Fruit fly (Drosophila melanogaster) S2 (cell line): ENCODE data around the gene Scox.

Experiments
- CG8478 ChIP-seq: fragments of >200 bp; optimal IDR thresholded peaks from 2 replicates; lab custom pipeline; 2018
- CTCF ChIP-seq, 2 experiments: fragments of >200 bp; optimal IDR thresholded peaks; 2 replicates each; lab custom pipeline; 2018

Gene Scox

DNA sequence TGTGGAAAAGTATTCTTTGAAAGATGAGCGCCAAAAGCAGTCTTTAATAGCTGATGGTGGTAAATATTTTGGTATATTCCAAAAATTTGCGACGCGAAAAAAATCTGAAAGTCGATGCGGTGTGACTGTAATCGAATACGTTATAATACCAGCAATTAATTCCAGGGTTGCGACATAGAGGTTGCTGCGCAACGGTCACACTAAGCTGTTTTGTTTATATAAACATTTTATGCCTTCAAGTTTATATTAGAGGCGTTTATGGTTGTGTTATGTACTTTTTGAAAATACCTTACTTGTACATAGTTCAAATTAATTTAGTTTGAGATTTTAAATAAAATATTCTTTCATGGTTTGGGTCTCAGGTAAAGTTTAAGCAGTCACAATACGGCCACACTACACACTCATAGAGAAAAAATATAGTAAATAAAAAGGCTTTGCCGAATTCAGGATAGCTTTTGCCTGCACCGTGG is 2.6 kb upstream of the Scox start, which contains the start of gene CG14043:
Gene CG14043, plus strand, starts transcription at position 374 of the 470 bp plus-strand sequence.
- TF ChIP-seq CTCF (optimal IDR thresholded peaks at IDR 0.05; lab: Kevin White, UChicago) (peak in 1 of 2 experiments; percentile 16), CG8478 (lab: Kevin White, UChicago) (no peak)

DNA sequence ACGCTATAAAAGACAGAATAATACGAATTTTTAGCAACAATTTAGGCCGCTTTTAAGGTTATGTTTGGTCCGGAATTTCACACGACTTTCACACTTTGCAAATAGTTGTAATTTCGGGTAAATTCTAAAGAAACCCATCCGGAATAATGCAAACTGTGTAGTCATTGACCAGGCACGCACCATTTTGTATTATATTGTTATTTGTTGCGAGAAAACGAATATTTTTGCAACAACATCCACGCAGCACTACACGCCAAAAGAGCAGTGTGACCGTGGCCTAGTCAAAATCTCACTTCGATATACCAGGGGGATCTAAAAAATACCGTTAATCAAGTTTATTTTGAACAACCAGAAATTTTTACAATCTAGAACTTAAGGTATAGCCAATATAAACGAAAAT is 1.2 kb downstream of the Scox start, which contains the start of gene eIF3i:
Gene eIF3i, minus strand, starts transcription at position 265 of the 400 bp plus-strand sequence.
- no peak for TF ChIP-seq CG8478 (lab: Kevin White, UChicago)
- no peak for TF ChIP-seq CTCF (optimal IDR thresholded peaks at IDR 0.05; lab: Kevin White, UChicago)

DNA sequence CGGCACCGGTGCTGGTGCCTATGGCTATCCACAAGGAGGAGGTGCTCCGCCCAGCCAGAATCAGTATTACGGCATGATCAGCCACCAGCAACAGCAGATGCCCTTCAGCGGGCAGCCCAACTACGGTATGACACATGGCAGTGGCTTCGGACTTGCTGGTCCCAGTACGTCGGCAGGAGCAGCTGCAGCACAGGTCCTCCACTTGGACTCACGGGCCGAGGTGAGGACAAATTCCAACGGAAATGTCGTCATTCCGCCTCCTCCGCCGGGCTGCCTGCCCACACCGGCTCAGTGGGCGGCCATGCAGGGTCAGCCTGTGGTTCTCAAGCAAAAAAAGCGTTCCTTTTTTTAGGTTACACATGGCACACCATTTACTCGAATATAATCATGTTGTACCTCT is 2.8 kb downstream of the Scox start:
- TF ChIP-seq CG8478 (lab: Kevin White, UChicago) = no peak
- no peak for TF ChIP-seq CTCF (optimal IDR thresholded peaks at IDR 0.05; lab: Kevin White, UChicago)

DNA sequence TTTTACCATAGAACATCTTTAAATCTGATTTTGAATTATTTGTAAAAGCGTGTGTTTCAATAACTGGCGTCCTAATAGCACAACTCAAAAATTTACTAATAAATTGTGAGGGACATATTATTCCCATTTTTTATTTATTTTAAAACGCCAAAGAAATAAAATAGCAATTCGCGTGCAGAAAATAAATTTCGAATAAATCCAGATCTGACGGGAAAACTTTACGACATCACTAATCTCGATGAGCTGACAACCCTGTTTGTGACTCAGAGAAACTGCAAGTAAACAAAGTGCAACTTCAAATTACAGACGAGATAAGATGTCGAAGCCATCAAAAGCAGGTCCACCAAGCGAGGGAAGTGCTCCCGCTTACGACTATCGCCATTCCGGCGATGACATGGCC is 3.3 kb downstream of the Scox start, which contains the start of gene CG34125:
Gene CG34125, plus strand, starts transcription at position 254 of the 400 bp plus-strand sequence.
- TF ChIP-seq CG8478 (lab: Kevin White, UChicago) (no peak), CTCF (optimal IDR thresholded peaks at IDR 0.05; lab: Kevin White, UChicago) (no peak)

DNA sequence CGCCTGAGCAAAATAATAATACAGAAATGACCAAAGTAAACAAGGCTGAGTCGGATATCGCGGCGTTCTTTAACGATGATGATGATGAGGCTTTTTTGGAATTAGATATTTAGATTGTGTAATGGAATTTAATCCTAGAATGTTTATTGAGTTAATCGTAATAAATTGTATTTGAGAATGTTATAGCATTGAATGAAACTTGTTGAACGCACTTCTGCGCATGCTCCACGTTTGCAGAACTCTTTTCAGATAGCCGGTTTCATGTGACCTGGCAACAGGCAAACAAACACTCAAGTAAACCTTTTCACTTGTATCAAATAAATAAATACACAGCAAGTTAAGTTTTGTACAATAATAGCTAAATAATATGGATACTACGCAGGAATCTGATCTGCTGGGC is 10.6 kb downstream of the Scox start, which contains the start of gene CG34124:
Gene CG34124, plus strand, starts transcription at position 301 of the 400 bp plus-strand sequence.
- TF ChIP-seq CTCF (optimal IDR thresholded peaks at IDR 0.05; lab: Kevin White, UChicago) (no peak), CG8478 (lab: Kevin White, UChicago) (no peak)

DNA sequence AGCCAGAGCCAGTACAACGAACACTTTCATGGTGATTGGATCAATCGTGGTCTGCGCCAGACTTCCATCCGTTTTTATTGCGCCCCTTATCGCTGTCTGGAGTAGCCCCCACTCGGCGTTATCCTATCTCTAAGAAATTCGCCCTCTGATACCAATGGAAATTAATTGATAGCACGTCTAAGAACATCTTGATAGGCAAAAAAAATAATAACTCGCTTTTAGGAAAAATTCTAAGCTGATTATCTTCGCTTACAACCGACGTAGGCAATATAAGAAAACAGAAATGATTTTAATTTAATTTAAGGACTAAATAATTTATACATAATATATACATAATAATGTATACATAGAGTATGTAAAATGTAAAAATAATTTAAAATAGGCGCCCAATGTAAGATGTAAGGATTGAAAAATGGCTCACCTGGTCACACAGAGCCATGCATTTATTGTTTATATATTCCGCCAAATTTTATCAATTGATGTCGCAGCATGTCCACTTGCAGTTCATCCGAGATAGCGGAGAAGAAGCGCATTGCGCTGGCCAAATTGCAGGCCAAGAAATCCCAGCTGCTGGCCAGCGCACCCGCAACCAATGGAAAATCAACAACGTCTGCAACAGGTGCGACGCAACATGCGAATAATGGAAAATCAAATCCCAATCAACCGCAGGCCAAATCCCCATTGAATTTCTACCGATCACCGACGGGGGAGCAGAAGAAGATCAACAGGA is 13.5 kb downstream of the Scox start, which contains the start of the genes Jon25Bi and Marcal1:
Gene Jon25Bi, minus strand, starts transcription at position 51 of the 730 bp plus-strand sequence.
Gene Marcal1, plus strand, starts transcription at position 416 of the 730 bp plus-strand sequence.
- no peak for TF ChIP-seq CTCF (optimal IDR thresholded peaks at IDR 0.05; lab: Kevin White, UChicago)
- TF ChIP-seq CG8478 (lab: Kevin White, UChicago) = no peak

DNA sequence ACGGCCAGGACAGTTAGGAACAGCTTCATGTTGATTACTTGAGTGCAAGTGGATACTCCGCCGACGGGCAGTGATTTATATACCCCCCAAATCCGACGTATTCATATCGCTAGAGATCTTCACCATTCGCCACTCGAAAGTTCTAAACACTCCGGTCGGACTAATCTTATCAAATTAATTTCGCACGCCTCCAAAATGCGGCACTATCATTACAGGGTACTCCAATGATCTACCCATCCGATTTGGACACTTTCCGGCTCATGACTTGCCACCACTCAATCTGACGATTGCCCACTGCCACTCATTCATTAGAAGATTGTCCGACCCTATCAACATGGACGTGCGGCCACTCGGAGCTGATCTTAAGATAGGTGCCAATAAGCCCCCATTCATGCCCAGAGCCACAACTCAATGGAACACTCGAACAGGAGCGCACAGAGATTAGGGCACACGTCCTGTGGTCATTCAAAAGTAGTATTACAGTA is 15.6 kb downstream of the Scox start, which contains the start of gene Jon25Bii:
Gene Jon25Bii, minus strand, starts transcription at position 51 of the 485 bp plus-strand sequence.
- TF ChIP-seq CTCF (optimal IDR thresholded peaks at IDR 0.05; lab: Kevin White, UChicago) (no peak), CG8478 (lab: Kevin White, UChicago) (no peak)

DNA sequence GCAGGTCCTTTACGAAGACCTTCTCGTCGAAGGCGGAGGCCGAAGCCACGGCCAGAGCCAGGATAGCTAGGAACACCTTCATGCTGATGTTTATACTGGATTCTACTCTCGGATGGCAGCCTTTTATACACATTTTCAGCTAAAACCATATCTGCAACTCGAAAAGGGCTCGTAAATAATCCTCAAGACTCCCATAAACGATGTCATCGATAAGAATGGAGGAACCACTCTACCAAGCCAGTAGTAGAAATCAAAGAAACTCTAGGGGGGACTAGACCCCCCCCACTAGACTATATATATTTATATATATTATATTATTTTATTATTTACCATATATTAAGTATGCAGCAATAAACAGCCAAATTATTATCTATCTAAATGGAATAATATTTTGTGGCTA is 18.1 kb downstream of the Scox start, which contains the start of gene Jon25Biii:
Gene Jon25Biii, minus strand, starts transcription at position 101 of the 400 bp plus-strand sequence.
- no peak for TF ChIP-seq CG8478 (lab: Kevin White, UChicago)
- no peak for TF ChIP-seq CTCF (optimal IDR thresholded peaks at IDR 0.05; lab: Kevin White, UChicago)

DNA sequence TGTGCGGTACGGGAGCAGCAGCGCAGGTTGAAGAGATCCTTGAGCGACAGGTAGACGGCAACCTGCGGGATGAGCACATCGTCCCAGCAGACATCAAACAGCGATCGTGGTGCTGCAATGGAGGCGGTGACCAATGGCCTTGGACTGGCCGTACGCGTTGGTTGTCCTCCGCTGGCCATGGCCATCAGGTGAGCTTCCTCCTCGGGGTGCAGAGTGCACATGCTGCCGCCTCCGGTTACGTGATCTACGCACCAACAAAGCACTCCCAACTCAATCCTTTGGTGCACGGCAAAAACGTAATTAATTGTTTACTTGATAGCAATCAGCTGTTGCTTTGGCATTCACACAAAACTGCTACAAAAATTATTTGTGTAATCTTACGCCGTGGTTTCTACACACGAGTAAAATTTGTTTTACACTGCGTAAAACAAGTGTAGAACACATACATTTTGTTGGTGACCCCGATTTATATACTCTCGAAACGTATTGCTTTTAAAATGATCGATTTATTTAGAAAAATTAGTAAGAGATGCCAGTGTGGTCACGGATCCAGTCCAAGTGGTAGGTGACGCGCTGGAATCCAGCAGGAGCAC is 19.2 kb downstream of the Scox start, which contains the start of gene jet:
Gene jet, minus strand, starts transcription at position 332 of the 593 bp plus-strand sequence.
- TF ChIP-seq CTCF (optimal IDR thresholded peaks at IDR 0.05; lab: Kevin White, UChicago) (peak in 1 of 2 experiments; percentile 41), CG8478 (lab: Kevin White, UChicago) (no peak)

DNA sequence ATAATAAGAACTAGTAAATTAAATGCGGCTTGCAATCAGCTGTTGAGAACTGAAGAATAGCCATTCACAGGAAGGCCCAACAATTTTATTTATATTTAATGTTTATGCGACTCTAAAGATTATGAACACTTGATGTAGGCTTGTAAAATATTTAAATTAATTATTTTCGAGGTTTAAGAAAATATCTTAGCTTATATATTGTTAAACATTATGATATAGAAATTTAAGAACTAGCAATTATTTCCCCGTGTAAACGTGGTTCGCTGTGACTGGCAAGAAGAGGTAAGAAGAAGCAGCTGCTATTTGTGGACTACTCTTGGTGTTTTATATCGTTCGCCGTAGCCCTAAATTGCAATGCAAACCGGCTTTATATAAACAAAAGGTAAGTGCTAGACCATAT is 23.4 kb downstream of the Scox start, which contains the start of the genes mRpL24 and betaggt-I:
Gene mRpL24, minus strand, starts transcription at position 62 of the 400 bp plus-strand sequence.
Gene betaggt-I, plus strand, starts transcription at position 280 of the 400 bp plus-strand sequence.
- no peak for TF ChIP-seq CG8478 (lab: Kevin White, UChicago)
- TF ChIP-seq CTCF (optimal IDR thresholded peaks at IDR 0.05; lab: Kevin White, UChicago) = no peak

DNA sequence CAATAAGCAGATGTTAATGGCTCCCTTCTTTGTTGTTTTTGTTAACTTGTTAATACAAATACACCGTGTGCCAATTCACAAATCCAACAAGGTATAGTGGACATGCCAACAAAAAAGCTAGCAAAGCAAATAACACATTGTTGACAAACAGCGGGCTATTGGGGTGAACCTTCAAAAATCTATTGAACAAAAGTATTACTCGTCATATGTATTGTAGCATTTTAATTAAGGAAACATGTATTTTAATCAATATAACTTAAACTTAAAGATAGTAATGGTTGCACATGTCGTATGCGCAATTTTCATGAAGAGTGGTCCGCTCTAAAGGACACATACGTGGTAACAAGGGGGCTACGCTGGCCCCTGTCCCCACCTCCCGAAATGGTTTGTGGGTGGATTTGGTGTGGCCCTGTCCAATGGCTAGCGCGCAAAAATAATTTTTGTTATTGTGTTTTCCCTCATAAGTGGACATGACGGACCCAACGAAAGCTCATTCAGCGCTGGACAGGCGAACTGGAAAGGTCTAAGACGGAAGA is 26.4 kb downstream of the Scox start, which contains the start of gene synr:
Gene synr, plus strand, starts transcription at position 486 of the 536 bp plus-strand sequence.
- no peak for TF ChIP-seq CG8478 (lab: Kevin White, UChicago)
- no peak for TF ChIP-seq CTCF (optimal IDR thresholded peaks at IDR 0.05; lab: Kevin White, UChicago)

DNA sequence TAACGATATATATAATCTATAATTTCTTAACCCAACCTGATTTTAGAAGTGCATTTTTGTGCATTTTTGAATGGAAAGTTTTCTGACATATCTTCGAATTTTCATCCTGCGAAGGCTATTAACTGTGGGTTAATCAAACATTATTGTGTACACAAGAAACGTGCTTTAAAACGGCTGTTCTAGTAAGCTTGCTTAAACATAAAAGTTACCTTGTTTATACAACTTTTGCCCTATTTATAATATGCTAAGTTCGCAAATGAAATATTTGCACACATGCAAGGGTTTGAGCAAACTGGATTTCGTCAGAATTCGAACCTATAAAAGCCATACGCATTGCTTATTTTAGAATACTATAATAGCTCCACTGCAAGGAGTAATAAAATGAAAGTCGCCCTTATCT is 31.7 kb downstream of the Scox start, which contains the start of gene Sgs1:
Gene Sgs1, plus strand, starts transcription at position 350 of the 400 bp plus-strand sequence.
- TF ChIP-seq CTCF (optimal IDR thresholded peaks at IDR 0.05; lab: Kevin White, UChicago) = no peak
- TF ChIP-seq CG8478 (lab: Kevin White, UChicago) = no peak

DNA sequence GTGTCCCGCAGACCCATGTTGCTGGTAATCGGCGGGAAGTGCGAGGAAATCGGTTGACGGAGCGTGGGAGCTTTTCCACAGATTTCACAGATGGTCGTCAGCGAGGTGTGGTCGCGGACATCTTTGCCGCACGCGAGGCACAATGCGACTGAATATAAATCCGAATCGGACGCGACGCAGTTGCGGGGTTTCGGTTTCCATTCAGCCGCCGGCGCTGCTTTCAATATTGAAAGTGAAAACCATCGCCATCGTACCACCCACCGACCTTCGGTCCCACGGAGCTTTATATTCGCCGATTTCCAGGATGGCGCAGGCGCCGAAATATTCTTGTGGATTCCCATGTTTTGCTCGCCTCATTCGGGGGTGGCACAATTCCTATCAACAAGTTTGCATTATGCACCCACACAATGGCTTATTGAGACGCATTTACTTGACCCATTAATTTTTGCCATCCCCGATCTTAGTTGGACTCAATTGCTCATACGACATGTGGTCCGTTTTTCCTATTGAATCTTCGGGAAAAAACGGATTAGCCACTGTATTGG is 32.3 kb downstream of the Scox start, which contains the start of gene hoe2:
Gene hoe2, minus strand, starts transcription at position 126 of the 545 bp plus-strand sequence.
- no peak for TF ChIP-seq CG8478 (lab: Kevin White, UChicago)
- no peak for TF ChIP-seq CTCF (optimal IDR thresholded peaks at IDR 0.05; lab: Kevin White, UChicago)
